Worm (Caenorhabditis elegans) whole organism, L3 larva: ENCODE data around the gene R12C12.7.

Source experiments
- R02D3.7 ChIP-seq: fragments of 150-350 bp; optimal IDR thresholded peaks from 2 replicates; lab custom pipeline; 2014; ENCODE audit warnings: missing biosample characterization, missing genetic modification characterization
- aly-2 ChIP-seq: fragments of 150-350 bp; optimal IDR thresholded peaks from 2 replicates; lab custom pipeline; 2014; ENCODE audit warnings: missing biosample characterization, missing genetic modification characterization
- ama-1 ChIP-seq: fragments of 150-350 bp; optimal IDR thresholded peaks from 2 replicates; lab custom pipeline; 2018
- ceh-28 ChIP-seq: fragments of 150-350 bp; optimal IDR thresholded peaks from 2 replicates; lab custom pipeline; 2014; ENCODE audit warnings: missing biosample characterization, missing genetic modification reagents, missing genetic modification characterization
- ceh-82 ChIP-seq: fragments of 150-350 bp; optimal IDR thresholded peaks from 2 replicates; lab custom pipeline; 2014; ENCODE audit warnings: missing biosample characterization, missing genetic modification characterization
- daf-12 ChIP-seq: fragments of 150-350 bp; optimal IDR thresholded peaks from 2 replicates; lab custom pipeline; 2014; ENCODE audit warnings: missing biosample characterization, missing genetic modification reagents, missing genetic modification characterization
- egl-27 ChIP-seq: sonication (generic microtip); optimal IDR thresholded peaks from 4 replicates; lab custom pipeline; 2017; ENCODE audit warnings: missing biosample characterization, missing genetic modification reagents, missing genetic modification characterization
- egl-5 ChIP-seq: fragments of 150-350 bp; optimal IDR thresholded peaks from 2 replicates; lab custom pipeline; 2017; ENCODE audit warnings: missing biosample characterization, missing genetic modification reagents, missing genetic modification characterization, inconsistent platforms
- elt-2 ChIP-seq: sonication (generic microtip); optimal IDR thresholded peaks from 2 replicates; lab custom pipeline; 2016; ENCODE audit warnings: missing genetic modification reagents, mild to moderate bottlenecking, missing genetic modification characterization, missing compliant biosample characterization
- elt-3 ChIP-seq, 3 experiments: fragments of 150-350 bp in 1 of 3; sonication (generic microtip) in 2 of 3; optimal IDR thresholded peaks; 2 replicates in 2 of 3; 4 replicates in 1 of 3; lab custom pipeline; 2014 to 2017; ENCODE audit warnings: missing biosample characterization in 3 of 3, missing genetic modification characterization in 3 of 3
- eor-1 ChIP-seq, 2 experiments: fragments of 150-350 bp; optimal IDR thresholded peaks; 2 replicates each; lab custom pipeline; 2014 to 2018; ENCODE audit warnings: missing biosample characterization in 2 of 2, missing genetic modification characterization in 2 of 2
- fkh-10 ChIP-seq: sonication (generic microtip); optimal IDR thresholded peaks from 2 replicates; lab custom pipeline; 2017; ENCODE audit warnings: missing biosample characterization, missing genetic modification reagents, missing genetic modification characterization
- fos-1 ChIP-seq: fragments of 150-350 bp; optimal IDR thresholded peaks from 2 replicates; lab custom pipeline; 2014; ENCODE audit warnings: missing biosample characterization, missing genetic modification characterization
- hmg-11 ChIP-seq: sonication (generic microtip); optimal IDR thresholded peaks from 2 replicates; lab custom pipeline; 2016; ENCODE audit warnings: missing genetic modification characterization, missing compliant biosample characterization
- lin-15B ChIP-seq: fragments of 150-350 bp; optimal IDR thresholded peaks from 2 replicates; lab custom pipeline; 2014; ENCODE audit warnings: missing biosample characterization, missing genetic modification characterization
- lin-39 ChIP-seq: fragments of 150-350 bp; optimal IDR thresholded peaks from 2 replicates; lab custom pipeline; 2018; ENCODE audit warnings: missing biosample characterization, missing genetic modification reagents, missing genetic modification characterization
- lsy-12 ChIP-seq: sonication (generic microtip); optimal IDR thresholded peaks from 2 replicates; lab custom pipeline; 2016; ENCODE audit warnings: mild to moderate bottlenecking, missing genetic modification characterization, missing compliant biosample characterization
- mdl-1 ChIP-seq: fragments of 150-350 bp; optimal IDR thresholded peaks from 2 replicates; lab custom pipeline; 2014; ENCODE audit warnings: missing biosample characterization, missing genetic modification characterization
- mml-1 ChIP-seq: fragments of 150-350 bp; sonication (generic microtip); optimal IDR thresholded peaks from 3 replicates; lab custom pipeline; 2014; ENCODE audit warnings: missing biosample characterization, missing genetic modification characterization
- nfya-1 ChIP-seq: sonication (generic microtip); optimal IDR thresholded peaks from 2 replicates; lab custom pipeline; 2017; ENCODE audit warnings: missing genetic modification characterization, mild to moderate bottlenecking, missing compliant biosample characterization, antibody characterized with exemption, moderate library complexity; ENCODE audit not compliant: insufficient read depth
- nhr-11 ChIP-seq: fragments of 150-350 bp; optimal IDR thresholded peaks from 2 replicates; lab custom pipeline; 2014; ENCODE audit warnings: missing biosample characterization, missing genetic modification characterization
- nhr-23 ChIP-seq: fragments of 150-350 bp; optimal IDR thresholded peaks from 2 replicates; lab custom pipeline; 2014; ENCODE audit warnings: missing biosample characterization, missing genetic modification reagents, missing genetic modification characterization
- nhr-237 ChIP-seq: fragments of 150-350 bp; optimal IDR thresholded peaks from 2 replicates; lab custom pipeline; 2014; ENCODE audit warnings: missing biosample characterization, missing genetic modification characterization
- nhr-25 ChIP-seq: sonication (generic microtip); optimal IDR thresholded peaks from 2 replicates; lab custom pipeline; 2017; ENCODE audit warnings: missing biosample characterization, missing genetic modification characterization
- nhr-28 ChIP-seq: fragments of 150-350 bp; optimal IDR thresholded peaks from 2 replicates; lab custom pipeline; 2014; ENCODE audit warnings: missing biosample characterization, missing genetic modification characterization
- nhr-43 ChIP-seq: sonication (generic microtip); optimal IDR thresholded peaks from 2 replicates; lab custom pipeline; 2016; ENCODE audit warnings: mild to moderate bottlenecking, missing genetic modification characterization, missing compliant biosample characterization; ENCODE audit not compliant: poor library complexity, severe bottlenecking
- nhr-67 ChIP-seq: fragments of 150-350 bp; optimal IDR thresholded peaks from 2 replicates; lab custom pipeline; 2014; ENCODE audit warnings: missing biosample characterization, missing genetic modification characterization
- nhr-76 ChIP-seq: fragments of 150-350 bp; sonication (generic microtip); optimal IDR thresholded peaks from 5 replicates; lab custom pipeline; 2014; ENCODE audit warnings: missing biosample characterization, missing genetic modification characterization
- nhr-77 ChIP-seq: fragments of 150-350 bp; optimal IDR thresholded peaks from 2 replicates; lab custom pipeline; 2014; ENCODE audit warnings: missing biosample characterization, missing genetic modification characterization
- pha-4 ChIP-seq: fragments of 150-350 bp; optimal IDR thresholded peaks from 2 replicates; lab custom pipeline; 2014; ENCODE audit warnings: missing biosample characterization, missing genetic modification reagents, missing genetic modification characterization
- pqm-1 ChIP-seq: fragments of 150-350 bp; optimal IDR thresholded peaks from 2 replicates; lab custom pipeline; 2017; ENCODE audit warnings: missing biosample characterization, missing genetic modification characterization, inconsistent platforms
- skn-1 ChIP-seq: fragments of 150-350 bp; optimal IDR thresholded peaks from 2 replicates; lab custom pipeline; 2014; ENCODE audit warnings: missing biosample characterization, missing genetic modification characterization
- tbx-2 ChIP-seq: sonication (generic microtip); optimal IDR thresholded peaks from 2 replicates; lab custom pipeline; 2016; ENCODE audit warnings: mild to moderate bottlenecking, missing genetic modification characterization, missing compliant biosample characterization
- unc-39 ChIP-seq: sonication (generic microtip); optimal IDR thresholded peaks from 4 replicates; lab custom pipeline; 2017; ENCODE audit warnings: missing biosample characterization, missing genetic modification characterization
- zag-1 ChIP-seq: fragments of 150-350 bp; optimal IDR thresholded peaks from 2 replicates; lab custom pipeline; 2014; ENCODE audit warnings: missing biosample characterization, missing genetic modification characterization
- ztf-11 ChIP-seq: fragments of 150-350 bp; optimal IDR thresholded peaks from 2 replicates; lab custom pipeline; 2014; ENCODE audit warnings: missing biosample characterization, missing genetic modification characterization
- ztf-4 ChIP-seq: fragments of 150-350 bp; optimal IDR thresholded peaks from 2 replicates; lab custom pipeline; 2014; ENCODE audit warnings: missing biosample characterization, missing genetic modification characterization

The R12C12.7 gene

ce11 chrII:6047639-6048159 is 8.1 kb downstream of the R12C12.7 start, which contains the start of the genes R12C12.6 and ran-5 (continued):
- peak; percentile 59 for TF ChIP-seq elt-2 (tag; lab: Kevin White, UChicago)
- TF ChIP-seq skn-1 (tag; lab: Kevin White, UChicago) = peak; percentile 40
- TF ChIP-seq ztf-11 (tag; lab: Kevin White, UChicago) = no peak
- no peak for TF ChIP-seq elt-3 (tag; optimal IDR thresholded peaks at IDR 0.05; lab: Kevin White, UChicago)
- TF ChIP-seq eor-1 (tag; optimal IDR thresholded peaks at IDR 0.05; lab: Kevin White, UChicago) = no peak
- no peak for TF ChIP-seq daf-12 (tag; lab: Kevin White, UChicago)
- peak; percentile 90 for TF ChIP-seq nhr-23
- peak; percentile 84 for TF ChIP-seq lin-15B
- no peak for TF ChIP-seq nhr-76 (tag; lab: Kevin White, UChicago)
- TF ChIP-seq ceh-82 = no peak
- TF ChIP-seq hmg-11 (tag; lab: Kevin White, UChicago) = peak; percentile 70
- peak; percentile 35 for TF ChIP-seq nhr-11 (tag; lab: Kevin White, UChicago)
- no peak for TF ChIP-seq fos-1 (tag; lab: Kevin White, UChicago)
- no peak for TF ChIP-seq unc-39 (tag; lab: Kevin White, UChicago)
- TF ChIP-seq lin-39 (tag; lab: Kevin White, UChicago) = peak; percentile 18
- no peak for TF ChIP-seq zag-1 (tag; lab: Kevin White, UChicago)
- no peak for TF ChIP-seq nhr-237 (tag; lab: Kevin White, UChicago)
- TF ChIP-seq mdl-1 = no peak
- TF ChIP-seq, all 47 proteins: peak for 21

DNA sequence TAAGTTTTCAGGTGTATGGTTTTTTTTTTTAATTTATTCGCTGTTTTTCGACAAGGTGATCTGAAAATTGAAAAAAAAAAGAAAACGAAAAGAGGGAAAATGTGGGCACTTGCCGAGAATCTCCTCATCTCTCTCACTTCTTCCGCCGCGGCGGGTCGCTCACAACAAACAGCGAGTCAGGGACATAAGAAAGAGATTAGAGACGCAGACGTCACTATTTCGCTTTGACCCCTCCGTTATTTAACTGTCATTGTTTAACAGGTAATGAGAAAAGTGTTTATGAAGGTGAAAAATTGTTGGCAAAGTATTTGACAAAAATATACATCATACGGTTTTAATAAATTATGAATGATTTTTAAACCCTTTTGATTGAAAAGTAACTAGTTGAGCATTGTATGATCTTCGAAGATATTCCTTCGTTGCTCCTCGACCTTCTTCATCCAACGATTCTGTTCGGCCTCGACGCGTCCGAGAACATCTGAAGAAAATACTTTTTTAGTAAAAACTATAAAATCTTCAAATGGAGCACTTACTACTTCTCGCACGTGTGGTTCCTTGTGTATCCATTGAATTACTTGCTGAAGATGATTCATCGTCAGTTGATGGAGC is 9.7 kb downstream of the R12C12.7 start:
- TF ChIP-seq nhr-25 (peak; percentile 41), mml-1 (tag; lab: Kevin White, UChicago) (no peak), hmg-11 (tag; lab: Kevin White, UChicago) (peak; percentile 36), lin-15B (no peak), fos-1 (tag; lab: Kevin White, UChicago) (no peak), egl-27 (tag; lab: Kevin White, UChicago) (no peak), R02D3.7 (tag; lab: Kevin White, UChicago) (no peak), lin-39 (tag; lab: Kevin White, UChicago) (peak; percentile 8), lsy-12 (tag; lab: Kevin White, UChicago) (no peak), egl-5 (peak; percentile 30), eor-1 (tag; optimal IDR thresholded peaks at IDR 0.05; lab: Kevin White, UChicago) (no peak), nhr-23 (peak; percentile 22), pha-4 (peak; percentile 49), nfya-1 (tag; lab: Kevin White, UChicago) (peak; percentile 43)
- TF ChIP-seq, all 47 proteins: peak for 7

DNA sequence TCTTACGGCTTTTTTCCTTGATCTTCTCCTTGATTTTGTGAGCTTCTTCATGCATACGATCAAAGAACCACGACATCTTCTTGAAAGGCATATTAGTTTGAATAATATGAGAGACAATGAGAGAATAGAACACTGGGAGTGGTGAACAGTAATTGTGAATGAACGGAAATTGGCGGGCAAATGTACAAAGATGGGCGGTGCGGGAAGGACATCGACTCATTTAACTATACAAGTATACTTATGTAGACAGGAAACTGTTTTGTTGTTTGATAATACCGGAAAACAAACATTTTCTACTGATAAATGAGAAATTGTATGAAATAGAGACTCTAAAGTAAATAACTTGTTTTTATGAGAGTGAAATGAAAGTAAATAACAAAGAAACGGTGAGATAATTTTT is 10.7 kb downstream of the R12C12.7 start, which contains the start of gene R12C12.5:
Gene R12C12.5 (minus strand): TSS at position 101 of the 400 bp plus-strand sequence.
- TF ChIP-seq egl-27 (tag; lab: Kevin White, UChicago) = no peak
- TF ChIP-seq pha-4 = peak; percentile 59

- TF ChIP-seq ztf-11 (tag; lab: Kevin White, UChicago) (no peak), mdl-1 (no peak), mml-1 (tag; lab: Kevin White, UChicago) (no peak), pha-4 (no peak), unc-39 (tag; lab: Kevin White, UChicago) (no peak), fkh-10 (GFP tag; lab: Kevin White, UChicago) (no peak), daf-12 (tag; lab: Kevin White, UChicago) (no peak), nhr-76 (tag; lab: Kevin White, UChicago) (no peak)
Observed at ce11 chrII:6043166-6043565, 12.6 kb downstream of the R12C12.7 start, which contains the start of gene R12C12.10. Gene R12C12.10 (minus strand): TSS chrII:6043266.

- TF ChIP-seq ceh-28 = no peak
- no peak for TF ChIP-seq eor-1 (tag; optimal IDR thresholded peaks at IDR 0.05; lab: Kevin White, UChicago)
Observed at ce11 chrII:6031106-6031505, 24.7 kb downstream of the R12C12.7 start, which contains the start of gene frpr-16. Gene frpr-16 (minus strand): TSS chrII:6031206.

DNA sequence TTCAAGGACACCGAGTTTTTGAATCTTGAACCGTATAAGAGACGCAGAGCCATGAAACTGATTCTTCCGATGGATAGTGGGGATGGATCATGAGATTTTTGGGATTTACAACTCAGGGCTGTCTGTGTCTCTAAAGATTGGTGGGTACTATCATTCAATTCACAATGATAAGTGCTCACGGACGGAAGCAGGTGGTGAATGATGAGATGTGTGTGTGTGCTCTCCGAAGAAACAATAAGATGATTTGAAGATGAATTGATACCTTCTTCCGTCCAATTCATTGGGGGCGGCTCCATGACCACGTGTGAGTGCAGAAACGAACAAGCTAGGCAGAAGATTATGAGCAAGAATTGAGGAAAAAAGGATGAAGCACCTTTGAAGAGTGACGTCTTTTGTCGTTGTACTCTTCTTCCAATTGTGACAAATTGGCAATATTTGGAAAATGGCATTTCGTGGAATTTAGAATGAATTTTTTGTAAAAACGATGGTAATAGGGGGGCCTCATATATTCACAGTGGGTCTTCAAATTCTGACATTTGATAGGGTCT is 27.1 kb downstream of the R12C12.7 start:
- TF ChIP-seq skn-1 (tag; lab: Kevin White, UChicago) = no peak
- TF ChIP-seq R02D3.7 (tag; lab: Kevin White, UChicago) = no peak
- TF ChIP-seq nhr-67 = no peak
- TF ChIP-seq tbx-2 (tag; lab: Kevin White, UChicago) = no peak
- TF ChIP-seq ztf-4 = no peak
- no peak for TF ChIP-seq nhr-43 (tag; lab: Kevin White, UChicago)
- TF ChIP-seq nhr-76 (tag; lab: Kevin White, UChicago) = no peak
- TF ChIP-seq eor-1 (tag; optimal IDR thresholded peaks at IDR 0.05; lab: Kevin White, UChicago) = no peak
- no peak for TF ChIP-seq mdl-1
- TF ChIP-seq nhr-77 (tag; lab: Kevin White, UChicago) = no peak
- TF ChIP-seq lsy-12 (tag; lab: Kevin White, UChicago) = no peak
- TF ChIP-seq lin-39 (tag; lab: Kevin White, UChicago) = peak; percentile 36
- peak; percentile 22 for TF ChIP-seq nfya-1 (tag; lab: Kevin White, UChicago)
- TF ChIP-seq nhr-237 (tag; lab: Kevin White, UChicago) = no peak
- TF ChIP-seq nhr-28 (tag; lab: Kevin White, UChicago) = no peak
- TF ChIP-seq ceh-82 = no peak
- TF ChIP-seq daf-12 (tag; lab: Kevin White, UChicago) = no peak
- TF ChIP-seq zag-1 (tag; lab: Kevin White, UChicago) = no peak
- no peak for TF ChIP-seq ama-1 (lab: Kevin White, UChicago)
- peak; percentile 35 for TF ChIP-seq nhr-11 (tag; lab: Kevin White, UChicago)
- no peak for TF ChIP-seq aly-2 (tag; lab: Kevin White, UChicago)
- TF ChIP-seq elt-2 (tag; lab: Kevin White, UChicago) = no peak
- no peak for TF ChIP-seq pqm-1
